Fruit fly (Drosophila melanogaster) whole organism, prepupa: ENCODE results near the gene Nedd8.

Source experiments
- CG11294 ChIP-seq: fragments of 200-800 bp; sonication (Bioruptor generic); IDR thresholded peaks from 2 replicates; pipeline ENCODE4 v1.3.6; 2022; ENCODE audit warnings: missing biosample characterization, missing genetic modification characterization
- CG34406 ChIP-seq: fragments of 200-800 bp; sonication (Bioruptor generic); optimal IDR thresholded peaks from 3 replicates; lab custom pipeline; 2016; ENCODE audit warnings: missing biosample characterization, missing genetic modification characterization
- Eip78C ChIP-seq: fragments of 200-800 bp; sonication (Bioruptor generic); peaks from one replicate; lab custom pipeline; 2016; ENCODE audit warnings: missing biosample characterization, missing genetic modification characterization
- Ets21C ChIP-seq: fragments of 200-800 bp; sonication (Bioruptor generic); optimal IDR thresholded peaks from 3 replicates; lab custom pipeline; 2016; ENCODE audit warnings: missing biosample characterization, missing genetic modification characterization
- Lpt ChIP-seq: fragments of 200-800 bp; sonication (Bioruptor generic); optimal IDR thresholded peaks from 3 replicates; lab custom pipeline; 2016; ENCODE audit warnings: missing biosample characterization, missing genetic modification characterization
- Sox102F ChIP-seq: fragments of 200-800 bp; sonication (Bioruptor generic); optimal IDR thresholded peaks from 2 replicates; lab custom pipeline; 2016; ENCODE audit warnings: missing biosample characterization, mild to moderate bottlenecking, missing genetic modification characterization
- eg ChIP-seq: fragments of 200-800 bp; sonication (Bioruptor generic); IDR thresholded peaks from 3 replicates; pipeline ENCODE4 v1.3.6; 2022; ENCODE audit warnings: missing biosample characterization, missing genetic modification characterization
- net ChIP-seq: fragments of 200-800 bp; sonication (Bioruptor generic); optimal IDR thresholded peaks from 3 replicates; lab custom pipeline; 2016; ENCODE audit warnings: missing biosample characterization, missing genetic modification characterization
- topi ChIP-seq: fragments of 200-800 bp; sonication (Bioruptor generic); optimal IDR thresholded peaks from 3 replicates; lab custom pipeline; 2016; ENCODE audit warnings: missing biosample characterization, missing genetic modification characterization

Nedd8 gene

DNA sequence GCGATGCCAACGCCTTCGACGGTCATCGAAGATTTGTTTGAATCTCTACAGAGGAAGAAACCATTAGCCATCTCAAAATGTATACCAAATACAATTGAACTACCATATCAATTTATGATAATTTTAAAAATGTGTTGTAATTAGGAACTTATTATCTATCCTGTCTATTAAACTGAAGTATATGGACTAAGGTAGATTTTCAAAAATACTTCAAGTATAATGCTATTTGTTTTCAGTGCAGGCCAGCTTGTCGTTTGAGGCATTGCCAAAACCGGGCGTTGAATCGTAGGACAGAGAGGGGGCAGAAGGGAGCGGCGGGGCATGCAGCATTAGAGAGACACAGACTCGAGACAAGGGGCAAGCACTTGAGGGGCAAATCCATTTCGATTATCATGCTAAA is 44.1 kb downstream of the Nedd8 start (continued):
- TF ChIP-seq Ets21C (GFP tag; lab: Kevin White, UChicago) (no peak), CG11294 (GFP tag; lab: Robert Waterston, UW) (no peak), topi (GFP tag; lab: Kevin White, UChicago) (no peak), Lpt (GFP tag; lab: Kevin White, UChicago) (peak; percentile 32), eg (GFP tag; lab: Robert Waterston, UW) (peak; percentile 74; the same call in 2 of the 3 replicates)

dm6 chr2L:18906615-18907014 is 45.0 kb downstream of the Nedd8 start:
- TF ChIP-seq net (no peak), Eip78C (GFP tag; lab: Kevin White, UChicago) (peak; percentile 32), Sox102F (GFP tag; lab: Kevin White, UChicago) (no peak), CG34406 (GFP tag; lab: Kevin White, UChicago) (no peak)
